Fruit fly (Drosophila melanogaster) whole organism, embryonic: Measurements from ENCODE around the gene CG33108.
A peak's percentile ranks its signal among the peaks of the same experiment; 100 is the strongest.

Experiments
- CG11504 ChIP-seq: fragments of 200-800 bp; sonication (Bioruptor generic); optimal IDR thresholded peaks from 3 replicates; lab custom pipeline; 2019; ENCODE audit warnings: missing biosample characterization, mild to moderate bottlenecking, missing genetic modification characterization, moderate library complexity
- CG13894 ChIP-seq: fragments of 200-800 bp; sonication (Bioruptor generic); optimal IDR thresholded peaks from 3 replicates; lab custom pipeline; 2018; ENCODE audit warnings: missing biosample characterization, mild to moderate bottlenecking, missing genetic modification characterization, moderate library complexity
- CG14860 ChIP-seq: fragments of 200-800 bp; sonication (Bioruptor generic); IDR thresholded peaks from 3 replicates; pipeline ENCODE4 v1.3.6; 2022; ENCODE audit warnings: missing biosample characterization, missing genetic modification characterization; ENCODE audit not compliant: partially characterized antibody
- CG15696 ChIP-seq: fragments of 200-800 bp; sonication (Bioruptor generic); optimal IDR thresholded peaks from 2 replicates; lab custom pipeline; 2019; ENCODE audit warnings: missing biosample characterization, mild to moderate bottlenecking, missing genetic modification characterization, moderate library complexity
- CG17186 ChIP-seq: fragments of 200-800 bp; sonication (Bioruptor generic); optimal IDR thresholded peaks from 3 replicates; lab custom pipeline; 2017; ENCODE audit warnings: missing biosample characterization, missing genetic modification reagents, missing genetic modification characterization
- CG17829 ChIP-seq: fragments of 200-800 bp; optimal IDR thresholded peaks from 2 replicates; lab custom pipeline; 2019; ENCODE audit warnings: missing biosample characterization, mild to moderate bottlenecking, missing genetic modification characterization, moderate library complexity
- CG2712 ChIP-seq: fragments of 200-800 bp; optimal IDR thresholded peaks from 3 replicates; lab custom pipeline; 2019; ENCODE audit warnings: missing biosample characterization, mild to moderate bottlenecking, missing genetic modification characterization, moderate library complexity
- CG30403 ChIP-seq: fragments of 200-800 bp; sonication (Bioruptor generic); optimal IDR thresholded peaks from 3 replicates; lab custom pipeline; 2016; ENCODE audit warnings: missing biosample characterization, missing genetic modification characterization
- CG3065 ChIP-seq: fragments of 200-800 bp; sonication (Bioruptor generic); optimal IDR thresholded peaks from 2 replicates; lab custom pipeline; 2016; ENCODE audit warnings: missing biosample characterization, missing genetic modification characterization
- CG32767 ChIP-seq: fragments of 200-800 bp; sonication (Bioruptor generic); IDR thresholded peaks from 2 replicates; pipeline ENCODE4 v1.3.6; 2022; ENCODE audit warnings: missing biosample characterization, missing genetic modification characterization
- CG32772 ChIP-seq: fragments of 200-800 bp; sonication (Bioruptor generic); IDR thresholded peaks from 2 replicates; pipeline ENCODE4 v1.3.6; 2022; ENCODE audit warnings: missing biosample characterization, missing genetic modification characterization
- CG33213 ChIP-seq: fragments of 200-800 bp; sonication (Bioruptor generic); optimal IDR thresholded peaks from 3 replicates; lab custom pipeline; 2016; ENCODE audit warnings: missing biosample characterization, missing genetic modification characterization
- CG34224 ChIP-seq: fragments of 200-800 bp; sonication (Bioruptor generic); IDR thresholded peaks from 3 replicates; pipeline ENCODE4 v1.3.6; 2022; ENCODE audit warnings: missing biosample characterization, missing genetic modification characterization; ENCODE audit not compliant: partially characterized antibody
- CG4424 ChIP-seq: fragments of 200-800 bp; sonication (Bioruptor generic); optimal IDR thresholded peaks from 3 replicates; lab custom pipeline; 2016; ENCODE audit warnings: missing biosample characterization, missing genetic modification characterization
- CG7839 ChIP-seq: fragments of 200-800 bp; sonication (Bioruptor generic); optimal IDR thresholded peaks from 3 replicates; lab custom pipeline; 2018; ENCODE audit warnings: missing biosample characterization, mild to moderate bottlenecking, missing genetic modification characterization, moderate library complexity
- Camta ChIP-seq: fragments of 200-800 bp; sonication (Bioruptor generic); optimal IDR thresholded peaks from 2 replicates; lab custom pipeline; 2016; ENCODE audit warnings: missing biosample characterization, missing genetic modification characterization
- Deaf1 ChIP-seq: fragments of 200-800 bp; optimal IDR thresholded peaks from 3 replicates; lab custom pipeline; 2019; ENCODE audit warnings: missing biosample characterization, mild to moderate bottlenecking, missing genetic modification characterization, moderate library complexity
- Dip2 ChIP-seq: fragments of 200-800 bp; sonication (Bioruptor generic); IDR thresholded peaks from 2 replicates; pipeline ENCODE4 v1.3.6; 2022; ENCODE audit warnings: missing biosample characterization, missing genetic modification characterization
- Dip3 ChIP-seq: fragments of 200-800 bp; sonication (Bioruptor generic); optimal IDR thresholded peaks from 3 replicates; lab custom pipeline; 2016; ENCODE audit warnings: missing biosample characterization, missing genetic modification characterization
- Ets65A ChIP-seq: fragments of 200-800 bp; sonication (Bioruptor generic); peaks from one replicate; lab custom pipeline; 2016; ENCODE audit warnings: missing biosample characterization, missing genetic modification characterization
- Fer1 ChIP-seq: fragments of 200-800 bp; sonication (Bioruptor generic); optimal IDR thresholded peaks from 2 replicates; lab custom pipeline; 2017; ENCODE audit warnings: missing biosample characterization, mild to moderate bottlenecking, missing genetic modification characterization
- Hmr ChIP-seq: fragments of 200-800 bp; sonication (Bioruptor generic); optimal IDR thresholded peaks from 3 replicates; lab custom pipeline; 2017; ENCODE audit warnings: mild to moderate bottlenecking, missing biosample characterization, missing genetic modification reagents, missing genetic modification characterization
- MESR4 ChIP-seq: fragments of 200-800 bp; sonication (Bioruptor generic); optimal IDR thresholded peaks from 2 replicates; lab custom pipeline; 2018; ENCODE audit warnings: missing biosample characterization, mild to moderate bottlenecking, missing genetic modification characterization, moderate library complexity
- Pdp1 ChIP-seq, 2 experiments: fragments of 200-800 bp; sonication (Bioruptor generic); optimal IDR thresholded peaks; 3 replicates each; lab custom pipeline; 2016; ENCODE audit warnings: missing biosample characterization in 2 of 2, missing genetic modification characterization in 2 of 2, mild to moderate bottlenecking in 1 of 2, moderate library complexity in 1 of 2
- Rfx ChIP-seq: fragments of 200-800 bp; sonication (Bioruptor generic); IDR thresholded peaks from 2 replicates; pipeline ENCODE4 v1.3.6; 2022; ENCODE audit warnings: missing biosample characterization, missing genetic modification characterization
- Scr ChIP-seq: fragments of 200-800 bp; sonication (Bioruptor generic); IDR thresholded peaks from 2 replicates; pipeline ENCODE4 v1.3.6; 2022; ENCODE audit warnings: missing biosample characterization, missing genetic modification characterization; ENCODE audit not compliant: partially characterized antibody
- Sin3A ChIP-seq: fragments of >200 bp; optimal IDR thresholded peaks from 2 replicates; lab custom pipeline; 2018
- Sry-δ ChIP-seq: fragments of 200-800 bp; sonication (Bioruptor generic); optimal IDR thresholded peaks from 2 replicates; lab custom pipeline; 2016; ENCODE audit warnings: missing biosample characterization, missing genetic modification characterization
- Stat92E ChIP-seq, 3 experiments: fragments of >200 bp in 2 of 3; fragments of 200-800 bp in 1 of 3; sonication (Bioruptor generic) in 1 of 3; optimal IDR thresholded peaks; 2 replicates each; lab custom pipeline; 2017 to 2019; ENCODE audit warnings: missing biosample characterization in 3 of 3, missing genetic modification characterization in 3 of 3, mild to moderate bottlenecking in 1 of 3, moderate library complexity in 1 of 3
- amos ChIP-seq: fragments of 200-800 bp; sonication (Bioruptor generic); IDR thresholded peaks from 2 replicates; pipeline ENCODE4 v1.3.6; 2022; ENCODE audit warnings: missing biosample characterization, missing genetic modification characterization; ENCODE audit not compliant: partially characterized antibody
- crp ChIP-seq, 2 experiments: fragments of 200-800 bp; sonication (Bioruptor generic); optimal IDR thresholded peaks; 2 replicates in 1 of 2; 3 replicates in 1 of 2; lab custom pipeline; 2017; ENCODE audit warnings: missing biosample characterization in 2 of 2, missing genetic modification characterization in 2 of 2, mild to moderate bottlenecking in 1 of 2, moderate library complexity in 1 of 2
- dmrt99B ChIP-seq: fragments of 200-800 bp; sonication (Bioruptor generic); optimal IDR thresholded peaks from 2 replicates; lab custom pipeline; 2018; ENCODE audit warnings: missing biosample characterization, mild to moderate bottlenecking, missing genetic modification characterization, moderate library complexity
- gem ChIP-seq: fragments of 200-800 bp; sonication (Bioruptor generic); optimal IDR thresholded peaks from 2 replicates; lab custom pipeline; 2019; ENCODE audit warnings: missing biosample characterization, mild to moderate bottlenecking, missing genetic modification characterization, moderate library complexity
- hkb ChIP-seq, 2 experiments: fragments of 200-800 bp in 1 of 2; fragments of >200 bp in 1 of 2; sonication (Bioruptor generic) in 1 of 2; IDR thresholded peaks in 1 of 2; optimal IDR thresholded peaks in 1 of 2; 2 replicates each; pipeline versions ENCODE4 v1.3.6 to Lab custom; 2017 to 2022; ENCODE audit warnings: missing biosample characterization in 1 of 2, missing genetic modification characterization in 1 of 2
- insv ChIP-seq, 2 experiments: fragments of 200-800 bp; sonication (Bioruptor generic); optimal IDR thresholded peaks; 3 replicates each; lab custom pipeline; 2016 to 2018; ENCODE audit warnings: missing biosample characterization in 2 of 2, missing genetic modification characterization in 2 of 2
- kah ChIP-seq: fragments of 200-800 bp; sonication (Bioruptor generic); optimal IDR thresholded peaks from 2 replicates; lab custom pipeline; 2018; ENCODE audit warnings: missing biosample characterization, mild to moderate bottlenecking, missing genetic modification characterization
- knrl ChIP-seq: fragments of 200-800 bp; sonication (Bioruptor generic); IDR thresholded peaks from 3 replicates; pipeline ENCODE4 v1.3.6; 2022; ENCODE audit warnings: missing biosample characterization, missing genetic modification characterization; ENCODE audit not compliant: partially characterized antibody
- maf-S ChIP-seq: fragments of 200-800 bp; sonication (Bioruptor generic); optimal IDR thresholded peaks from 2 replicates; lab custom pipeline; 2016; ENCODE audit warnings: missing biosample characterization, missing genetic modification characterization
- nau ChIP-seq: fragments of 200-800 bp; sonication (Bioruptor generic); optimal IDR thresholded peaks from 3 replicates; lab custom pipeline; 2017; ENCODE audit warnings: missing biosample characterization, mild to moderate bottlenecking, missing genetic modification characterization, missing genetic modification reagents
- phol ChIP-seq: fragments of 200-800 bp; sonication (Bioruptor generic); optimal IDR thresholded peaks from 3 replicates; lab custom pipeline; 2018; ENCODE audit warnings: missing biosample characterization, mild to moderate bottlenecking, missing genetic modification characterization, moderate library complexity
- pzg ChIP-seq: fragments of 200-800 bp; sonication (Bioruptor generic); optimal IDR thresholded peaks from 3 replicates; lab custom pipeline; 2018; ENCODE audit warnings: missing biosample characterization, mild to moderate bottlenecking, missing genetic modification characterization, moderate library complexity
- sna ChIP-seq: fragments of 200-800 bp; sonication (Bioruptor generic); IDR thresholded peaks from 2 replicates; pipeline ENCODE4 v1.3.6; 2022; ENCODE audit warnings: missing biosample characterization, missing genetic modification characterization; ENCODE audit not compliant: partially characterized antibody
- sob ChIP-seq: fragments of 200-800 bp; sonication (Bioruptor generic); IDR thresholded peaks from 2 replicates; pipeline ENCODE4 v1.3.6; 2022; ENCODE audit warnings: missing biosample characterization, missing genetic modification characterization
- sqz ChIP-seq: fragments of 200-800 bp; sonication (Bioruptor generic); optimal IDR thresholded peaks from 3 replicates; lab custom pipeline; 2018; ENCODE audit warnings: missing biosample characterization, mild to moderate bottlenecking, missing genetic modification characterization
- stwl ChIP-seq: fragments of 200-800 bp; sonication (Bioruptor generic); optimal IDR thresholded peaks from 3 replicates; lab custom pipeline; 2018; ENCODE audit warnings: missing biosample characterization, mild to moderate bottlenecking, missing genetic modification characterization, moderate library complexity
- zen ChIP-seq: fragments of 200-800 bp; sonication (Bioruptor generic); optimal IDR thresholded peaks from 3 replicates; lab custom pipeline; 2018; ENCODE audit warnings: missing biosample characterization, mild to moderate bottlenecking, missing genetic modification characterization, moderate library complexity

Gene CG33108

dm6 chr3R:24031825-24032523 lies 36.5 kb downstream of the CG33108 start, which contains the start of the genes KrT95D and Mettl3 (continued):
- TF ChIP-seq Stat92E (GFP tag; optimal IDR thresholded peaks at IDR 0.05; lab: Kevin White, UChicago) = peak in 1 of 3 experiments; percentile 47
- no peak for TF ChIP-seq crp (GFP tag; optimal IDR thresholded peaks at IDR 0.05; lab: Kevin White, UChicago)
- TF ChIP-seq MESR4 (GFP tag; lab: Kevin White, UChicago) = no peak
- TF ChIP-seq dmrt99B (tag; lab: Kevin White, UChicago) = no peak
- TF ChIP-seq CG17829 (tag; lab: Kevin White, UChicago) = peak; percentile 36
- TF ChIP-seq CG11504 (tag; lab: Kevin White, UChicago) = peak; percentile 94
- TF ChIP-seq Sry-δ (GFP tag; lab: Kevin White, UChicago) = peak; percentile 37
- TF ChIP-seq Scr (GFP tag; lab: Robert Waterston, UW) = peak; percentile 11; the same call in 1 of the 2 replicates
- no peak for TF ChIP-seq CG32767 (GFP tag; lab: Robert Waterston, UW)
- peak; percentile 8 for TF ChIP-seq CG15696 (tag; lab: Kevin White, UChicago)
- peak; percentile 2 to 32 for TF ChIP-seq Pdp1 (GFP tag; optimal IDR thresholded peaks at IDR 0.05; lab: Kevin White, UChicago)
- peak; percentile 56 for TF ChIP-seq phol (tag; lab: Kevin White, UChicago)
- peak; percentile 99 for TF ChIP-seq sqz (GFP tag; lab: Kevin White, UChicago)
- peak; percentile 35 for TF ChIP-seq amos
- peak; percentile 18 for TF ChIP-seq kah (GFP tag; lab: Kevin White, UChicago)
- no peak for TF ChIP-seq Camta (GFP tag; lab: Kevin White, UChicago)
- TF ChIP-seq Dip3 = peak; percentile 34
- TF ChIP-seq CG7839 (tag; lab: Kevin White, UChicago) = peak; percentile 10
- peak; percentile 81 for TF ChIP-seq Sin3A (lab: Kevin White, UChicago)
- TF ChIP-seq gem (tag; lab: Kevin White, UChicago) = peak; percentile 32
- TF ChIP-seq stwl = peak; percentile 93
- TF ChIP-seq CG13894 (tag; lab: Kevin White, UChicago) = no peak
- peak; percentile 80 for TF ChIP-seq pzg (GFP tag; lab: Kevin White, UChicago)
- no peak for TF ChIP-seq Fer1 (GFP tag; lab: Kevin White, UChicago)
- no peak for TF ChIP-seq Dip2 (GFP tag; lab: Robert Waterston, UW)
- TF ChIP-seq Hmr (GFP tag; lab: Kevin White, UChicago) = peak; percentile 56
- TF ChIP-seq CG30403 = peak; percentile 10
- TF ChIP-seq Rfx (GFP tag; lab: Robert Waterston, UW) = peak; percentile 8
- TF ChIP-seq sob (GFP tag; lab: Robert Waterston, UW) = 0 out of 2 replicates have a peak, but pooled peaks have one; percentile 47
- TF ChIP-seq CG32772 (GFP tag; lab: Robert Waterston, UW) = peak; percentile 59
- peak in 1 of 2 experiments; percentile 22 for TF ChIP-seq insv (GFP tag; optimal IDR thresholded peaks at IDR 0.05; lab: Kevin White, UChicago)
- no peak for TF ChIP-seq nau (GFP tag; lab: Kevin White, UChicago)
- TF ChIP-seq maf-S (GFP tag; lab: Kevin White, UChicago) = peak; percentile 36
- peak; percentile 42 for TF ChIP-seq CG33213
- peak; percentile 43; the same call in 1 of the 3 replicates for TF ChIP-seq knrl (GFP tag; lab: Robert Waterston, UW)
- no peak for TF ChIP-seq Deaf1 (tag; lab: Kevin White, UChicago)
- peak; percentile 25 for TF ChIP-seq CG4424
- TF ChIP-seq zen (tag; lab: Kevin White, UChicago) = peak; percentile 0
- peak; percentile 37 for TF ChIP-seq CG2712
- peak; percentile 32 for TF ChIP-seq hkb (optimal IDR thresholded peaks at IDR 0.05; lab: Kevin White, UChicago)
- no peak for TF ChIP-seq hkb (GFP tag; IDR thresholded peaks at IDR 0.05; lab: Robert Waterston, UW)
- peak; percentile 7 for TF ChIP-seq CG3065 (GFP tag; lab: Kevin White, UChicago)
- peak; percentile 88 for TF ChIP-seq Ets65A (GFP tag; lab: Kevin White, UChicago)
- TF ChIP-seq CG17186 (GFP tag; lab: Kevin White, UChicago) = peak; percentile 38
- TF ChIP-seq CG14860 = 0 out of 3 replicates have a peak, but pooled peaks have one; percentile 35
- 0 out of 2 replicates have a peak, but pooled peaks have one; percentile 11 for TF ChIP-seq sna
- TF ChIP-seq CG34224 (GFP tag; lab: Robert Waterston, UW) = peak; percentile 30; the same call in 1 of the 3 replicates
